Fruit fly (Drosophila melanogaster) whole organism: ENCODE measurements around the gene CG4829.

Source experiments
- CG8478 ChIP-seq: fragments of >200 bp; optimal IDR thresholded peaks from 2 replicates; lab custom pipeline; 2018; ENCODE audit warnings: inconsistent platforms
- Dll ChIP-seq: fragments of >200 bp; optimal IDR thresholded peaks from 2 replicates; lab custom pipeline; 2017
- EcR ChIP-seq, 2 experiments: fragments of >200 bp; optimal IDR thresholded peaks; 2 replicates each; lab custom pipeline; 2017; ENCODE audit warnings: missing biosample characterization in 2 of 2, missing genetic modification characterization in 2 of 2, missing genetic modification reagents in 2 of 2
- pan ChIP-seq: fragments of >200 bp; optimal IDR thresholded peaks from 2 replicates; lab custom pipeline; 2017
- psq ChIP-seq: fragments of >200 bp; optimal IDR thresholded peaks from 2 replicates; lab custom pipeline; 2017
- usp ChIP-seq: fragments of >200 bp; optimal IDR thresholded peaks from 2 replicates; lab custom pipeline; 2017; ENCODE audit warnings: missing biosample characterization, missing genetic modification characterization, mixed read lengths

The CG4829 gene

DNA sequence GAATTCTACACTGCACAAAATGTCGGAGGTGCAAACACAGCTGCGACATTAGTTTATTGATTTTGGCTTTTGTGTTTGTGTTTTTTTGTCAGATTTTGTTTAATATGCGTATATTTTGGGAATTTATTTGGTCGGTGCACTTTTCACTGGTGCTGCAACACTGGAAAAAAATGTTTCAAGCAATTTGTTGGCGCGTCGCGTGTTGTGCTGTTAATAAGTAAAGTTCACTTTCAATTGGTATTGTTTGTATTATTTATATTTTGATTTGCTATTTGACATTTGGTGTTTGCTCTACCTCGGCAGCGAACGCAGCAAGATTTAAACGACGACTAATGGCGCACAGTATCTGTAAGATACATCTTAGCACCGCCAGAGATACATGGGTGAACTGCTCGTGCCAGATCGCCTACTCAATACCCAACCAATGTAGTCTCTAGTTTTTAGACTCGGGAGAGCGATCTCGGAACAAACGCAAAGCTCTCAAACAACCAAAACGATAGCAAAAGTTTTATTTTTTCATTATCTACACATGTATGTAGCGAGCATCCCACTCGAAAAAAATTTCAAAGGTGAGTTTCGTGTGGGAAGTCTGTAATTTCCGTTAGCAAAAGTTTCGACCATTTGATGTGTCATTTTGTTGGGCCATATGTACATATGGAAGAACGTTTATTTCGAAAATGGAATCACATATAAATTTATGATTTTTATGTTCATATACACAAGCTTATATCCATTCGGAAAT, 29.2 kb upstream of the CG4829 start:
- TF ChIP-seq psq (lab: Kevin White, UChicago) (no peak), EcR (GFP tag; optimal IDR thresholded peaks at IDR 0.05; lab: Kevin White, UChicago) (no peak), usp (GFP tag; lab: Kevin White, UChicago) (no peak), pan (lab: Kevin White, UChicago) (no peak), CG8478 (lab: Kevin White, UChicago) (no peak), Dll (lab: Kevin White, UChicago) (no peak)

DNA sequence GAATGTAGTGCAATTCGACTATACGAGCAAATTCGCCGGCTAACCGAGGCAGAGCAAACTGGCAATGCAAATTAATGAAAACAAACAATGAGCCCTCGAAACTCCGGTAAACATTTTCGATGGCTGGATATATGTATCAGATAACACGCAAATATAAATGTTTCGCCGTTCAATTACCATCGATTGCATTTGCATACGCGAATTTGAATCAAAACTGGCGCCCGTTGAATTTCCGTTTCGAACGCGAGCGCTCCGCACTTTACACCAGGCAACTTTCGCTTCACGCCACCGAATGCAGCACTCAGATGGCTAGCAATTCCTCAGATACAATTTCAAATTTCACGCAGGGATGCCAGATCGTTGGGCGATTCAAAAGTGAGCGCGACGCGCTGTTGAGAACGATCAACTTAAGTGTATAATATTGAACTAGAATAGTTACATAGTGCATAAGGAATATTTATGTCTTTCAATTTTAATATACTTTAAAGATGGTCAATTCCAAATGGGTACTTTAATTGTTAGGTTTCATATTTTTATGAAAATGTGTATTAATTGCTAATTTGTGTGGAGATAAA, 28.3 kb upstream of the CG4829 start, which contains the start of gene if:
Gene if (minus strand): TSS at position 294 of the 575 bp plus-strand sequence.
- TF ChIP-seq EcR (GFP tag; optimal IDR thresholded peaks at IDR 0.05; lab: Kevin White, UChicago) (no peak), psq (lab: Kevin White, UChicago) (no peak)

dm6 chrX:16783743-16784142, 27.8 kb upstream of the CG4829 start, which contains the start of gene mRpL22:
Gene mRpL22, plus strand, starts transcription at chrX:16783933.
- no peak for TF ChIP-seq usp (GFP tag; lab: Kevin White, UChicago)
- TF ChIP-seq pan (lab: Kevin White, UChicago), result no peak
- no peak for TF ChIP-seq psq (lab: Kevin White, UChicago)
- no peak for TF ChIP-seq EcR (GFP tag; optimal IDR thresholded peaks at IDR 0.05; lab: Kevin White, UChicago)
- no peak for TF ChIP-seq Dll (lab: Kevin White, UChicago)
- no peak for TF ChIP-seq CG8478 (lab: Kevin White, UChicago)

dm6 chrX:16786860-16787415, 24.6 kb upstream of the CG4829 start, which contains the start of the genes CG9609 and Sap30:
Gene CG9609, minus strand, starts transcription at chrX:16787008.
Gene Sap30, plus strand, starts transcription at chrX:16787283.
- TF ChIP-seq Dll (lab: Kevin White, UChicago) (no peak), EcR (GFP tag; optimal IDR thresholded peaks at IDR 0.05; lab: Kevin White, UChicago) (no peak)

DNA sequence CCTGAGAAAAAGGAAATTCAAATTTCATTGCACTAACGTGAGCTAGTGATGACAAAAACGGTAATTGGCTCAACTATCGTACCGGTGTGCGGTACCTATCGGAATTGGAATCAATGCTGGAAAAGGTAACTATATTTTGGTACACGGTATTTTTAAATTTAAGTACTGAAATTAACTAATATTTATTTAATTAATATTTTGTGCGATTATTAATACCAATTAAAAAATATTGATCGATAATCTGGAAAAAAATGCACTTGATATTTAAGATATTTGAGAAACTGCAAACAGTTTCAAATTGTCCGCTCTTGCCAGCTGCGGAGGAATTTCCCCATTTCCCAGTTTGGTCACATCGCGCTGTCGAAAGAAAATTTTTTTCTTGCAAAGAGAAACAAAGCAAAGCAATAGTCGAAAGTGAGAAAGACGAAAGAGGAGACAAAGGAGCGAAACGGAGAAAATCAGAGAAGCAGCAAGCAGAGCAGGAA, 24.0 kb upstream of the CG4829 start:
- TF ChIP-seq usp (GFP tag; lab: Kevin White, UChicago) (no peak), Dll (lab: Kevin White, UChicago) (no peak), pan (lab: Kevin White, UChicago) (no peak), psq (lab: Kevin White, UChicago) (no peak), EcR (GFP tag; optimal IDR thresholded peaks at IDR 0.05; lab: Kevin White, UChicago) (no peak), CG8478 (lab: Kevin White, UChicago) (no peak)

- TF ChIP-seq EcR (GFP tag; optimal IDR thresholded peaks at IDR 0.05; lab: Kevin White, UChicago) (no peak), usp (GFP tag; lab: Kevin White, UChicago) (no peak), pan (lab: Kevin White, UChicago) (no peak), CG8478 (lab: Kevin White, UChicago) (no peak), Dll (lab: Kevin White, UChicago) (no peak), psq (lab: Kevin White, UChicago) (no peak)
Measured at dm6 chrX:16791058-16791457, 20.4 kb upstream of the CG4829 start, which contains the start of gene Rrp45. Gene Rrp45, minus strand, starts transcription at chrX:16791266.

dm6 chrX:16791920-16792829, 19.3 kb upstream of the CG4829 start, which contains the start of gene CG4768:
Gene CG4768, plus strand, starts transcription at chrX:16792119.
- TF ChIP-seq EcR (GFP tag; optimal IDR thresholded peaks at IDR 0.05; lab: Kevin White, UChicago), result no peak
- TF ChIP-seq pan (lab: Kevin White, UChicago), result no peak
- TF ChIP-seq CG8478 (lab: Kevin White, UChicago), result no peak
- no peak for TF ChIP-seq usp (GFP tag; lab: Kevin White, UChicago)

DNA sequence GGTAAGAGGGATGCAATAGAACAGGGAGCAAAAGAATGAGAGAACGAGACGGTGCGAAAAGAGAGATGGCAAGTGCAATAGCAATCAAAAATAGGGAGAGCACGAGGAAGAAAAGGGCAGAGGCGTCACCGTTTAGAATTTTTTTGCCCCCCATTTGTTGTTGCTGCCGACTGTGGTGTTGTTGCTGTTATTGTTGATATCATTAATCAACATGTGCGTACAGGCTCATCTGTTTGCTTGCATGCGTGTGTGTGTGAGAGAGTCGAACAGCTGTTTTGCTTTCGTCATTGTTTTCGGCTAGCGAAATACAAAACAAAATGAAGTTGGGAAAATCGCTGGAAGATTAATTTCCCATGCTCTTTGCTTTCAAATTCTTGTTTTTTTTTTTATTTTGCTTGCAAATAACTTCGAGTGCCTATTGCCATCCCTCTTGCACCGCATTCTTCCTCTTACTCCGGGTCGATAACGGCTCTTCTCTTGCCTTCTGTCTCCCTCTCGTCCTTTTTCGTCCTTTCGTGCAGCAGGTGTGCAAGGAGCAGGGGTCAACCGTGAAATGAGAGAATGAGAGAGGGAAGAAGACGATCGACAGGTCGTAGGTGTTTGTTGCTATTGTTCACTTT, 18.3 kb upstream of the CG4829 start:
- TF ChIP-seq Dll (lab: Kevin White, UChicago) (no peak), pan (lab: Kevin White, UChicago) (no peak), psq (lab: Kevin White, UChicago) (no peak), usp (GFP tag; lab: Kevin White, UChicago) (no peak), EcR (GFP tag; optimal IDR thresholded peaks at IDR 0.05; lab: Kevin White, UChicago) (no peak)

DNA sequence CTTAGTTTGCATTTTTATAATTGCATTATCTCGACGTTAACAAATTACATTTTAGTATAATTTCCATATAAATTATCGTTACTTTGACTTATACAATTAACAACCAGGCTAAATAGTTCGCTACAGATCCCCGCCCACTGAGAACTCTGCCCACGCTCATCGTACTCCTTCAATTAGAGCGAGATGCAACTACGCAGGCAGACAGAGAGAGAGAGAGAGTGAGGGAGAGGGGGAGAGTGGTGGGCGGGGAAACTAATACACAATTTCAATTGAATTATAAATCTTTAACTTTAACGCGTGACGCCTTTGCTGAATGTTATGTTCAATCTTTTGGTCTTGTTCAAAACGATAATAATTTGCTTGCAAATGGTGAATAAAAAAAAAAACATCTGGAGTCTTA, 13.3 kb upstream of the CG4829 start:
- TF ChIP-seq psq (lab: Kevin White, UChicago) (no peak), usp (GFP tag; lab: Kevin White, UChicago) (no peak), EcR (GFP tag; optimal IDR thresholded peaks at IDR 0.05; lab: Kevin White, UChicago) (no peak), Dll (lab: Kevin White, UChicago) (no peak), CG8478 (lab: Kevin White, UChicago) (no peak), pan (lab: Kevin White, UChicago) (no peak)

DNA sequence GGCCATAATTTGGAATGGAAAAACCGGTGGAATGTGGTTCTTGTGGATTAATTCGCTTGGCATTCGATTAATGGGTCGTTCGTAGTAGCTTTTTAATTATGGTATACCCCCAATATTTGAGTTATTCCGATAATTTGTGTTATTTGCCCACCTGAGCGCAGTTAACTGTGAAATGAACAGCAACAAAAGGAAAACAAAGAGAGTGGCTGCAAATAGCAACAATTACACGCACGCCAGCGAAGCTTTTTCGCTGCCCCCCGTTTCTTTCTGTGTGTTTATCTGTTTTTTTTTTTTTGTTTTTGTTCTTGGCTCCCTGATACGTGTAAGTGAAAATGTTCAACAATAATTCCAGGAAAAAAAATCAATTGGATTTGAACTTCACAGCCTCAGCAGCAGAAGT, 11.6 kb upstream of the CG4829 start:
- no peak for TF ChIP-seq pan (lab: Kevin White, UChicago)
- no peak for TF ChIP-seq usp (GFP tag; lab: Kevin White, UChicago)
- TF ChIP-seq psq (lab: Kevin White, UChicago), result no peak
- no peak for TF ChIP-seq Dll (lab: Kevin White, UChicago)
- TF ChIP-seq EcR (GFP tag; optimal IDR thresholded peaks at IDR 0.05; lab: Kevin White, UChicago), result no peak
